Worm (Caenorhabditis elegans): ENCODE data around the gene sqst-4.

The sqst-4 gene

ce11 chrV:16488172-16488571 is at the start of gene sqst-4:
Gene sqst-4, plus strand, starts transcription at chrV:16488472.
- TF ChIP-seq dao-5 (tag; optimal IDR thresholded peaks at IDR 0.05), result no peak
- TF ChIP-seq him-1 (tag; optimal IDR thresholded peaks at IDR 0.05), result no peak
- TF ChIP-seq W03F9.2 (tag; optimal IDR thresholded peaks at IDR 0.05), result no peak

- TF ChIP-seq W03F9.2 (tag; optimal IDR thresholded peaks at IDR 0.05) (no peak), dao-5 (tag; optimal IDR thresholded peaks at IDR 0.05) (no peak), him-1 (tag; optimal IDR thresholded peaks at IDR 0.05) (no peak)
Measured at ce11 chrV:16443626-16444025, 44.6 kb upstream of the sqst-4 start, which contains the start of gene srh-141. Gene srh-141, plus strand, starts transcription at chrV:16443926.

- no peak for TF ChIP-seq dao-5 (tag; optimal IDR thresholded peaks at IDR 0.05)
- TF ChIP-seq W03F9.2 (tag; optimal IDR thresholded peaks at IDR 0.05), result no peak
- no peak for TF ChIP-seq him-1 (tag; optimal IDR thresholded peaks at IDR 0.05)
Measured at ce11 chrV:16445676-16446075, 42.6 kb upstream of the sqst-4 start, which contains the start of gene T08G3.6. Gene T08G3.6, plus strand, starts transcription at chrV:16445976.

ce11 chrV:16446191-16446590 is 42.1 kb upstream of the sqst-4 start:
- TF ChIP-seq dao-5 (tag; optimal IDR thresholded peaks at IDR 0.05) (no peak), him-1 (tag; optimal IDR thresholded peaks at IDR 0.05) (no peak), W03F9.2 (tag; optimal IDR thresholded peaks at IDR 0.05) (no peak)

- no peak for TF ChIP-seq W03F9.2 (tag; optimal IDR thresholded peaks at IDR 0.05)
- TF ChIP-seq dao-5 (tag; optimal IDR thresholded peaks at IDR 0.05), result no peak
- TF ChIP-seq him-1 (tag; optimal IDR thresholded peaks at IDR 0.05), result no peak
Measured at ce11 chrV:16447735-16448134, 40.5 kb upstream of the sqst-4 start, which contains the start of gene T08G3.13. Gene T08G3.13, plus strand, starts transcription at chrV:16448035.

ce11 chrV:16455065-16455464 is 33.2 kb upstream of the sqst-4 start, which contains the start of gene str-14:
Gene str-14, minus strand, starts transcription at chrV:16455165.
- TF ChIP-seq W03F9.2 (tag; optimal IDR thresholded peaks at IDR 0.05), result no peak
- no peak for TF ChIP-seq him-1 (tag; optimal IDR thresholded peaks at IDR 0.05)
- TF ChIP-seq dao-5 (tag; optimal IDR thresholded peaks at IDR 0.05), result no peak

- TF ChIP-seq dao-5 (tag; optimal IDR thresholded peaks at IDR 0.05) (no peak), him-1 (tag; optimal IDR thresholded peaks at IDR 0.05) (no peak)
Measured at ce11 chrV:16458714-16459113, 29.6 kb upstream of the sqst-4 start, which contains the start of gene str-15. Gene str-15, minus strand, starts transcription at chrV:16458814.

- TF ChIP-seq him-1 (tag; optimal IDR thresholded peaks at IDR 0.05) (no peak), W03F9.2 (tag; optimal IDR thresholded peaks at IDR 0.05) (no peak), dao-5 (tag; optimal IDR thresholded peaks at IDR 0.05) (no peak)
Measured at ce11 chrV:16459377-16459776, 28.9 kb upstream of the sqst-4 start.

- no peak for TF ChIP-seq him-1 (tag; optimal IDR thresholded peaks at IDR 0.05)
- TF ChIP-seq dao-5 (tag; optimal IDR thresholded peaks at IDR 0.05), result no peak
- no peak for TF ChIP-seq W03F9.2 (tag; optimal IDR thresholded peaks at IDR 0.05)
Measured at ce11 chrV:16460866-16461265, 27.4 kb upstream of the sqst-4 start, which contains the start of gene srh-142. Gene srh-142, minus strand, starts transcription at chrV:16460966.

ce11 chrV:16467840-16468239 is 20.4 kb upstream of the sqst-4 start, which contains the start of gene sru-44:
Gene sru-44, minus strand, starts transcription at chrV:16467940.
- TF ChIP-seq W03F9.2 (tag; optimal IDR thresholded peaks at IDR 0.05), result no peak
- TF ChIP-seq him-1 (tag; optimal IDR thresholded peaks at IDR 0.05), result no peak
- TF ChIP-seq dao-5 (tag; optimal IDR thresholded peaks at IDR 0.05), result no peak

ce11 chrV:16470916-16471315 is 17.4 kb upstream of the sqst-4 start, which contains the start of gene srh-138:
Gene srh-138, minus strand, starts transcription at chrV:16471016.
- TF ChIP-seq dao-5 (tag; optimal IDR thresholded peaks at IDR 0.05) (no peak), W03F9.2 (tag; optimal IDR thresholded peaks at IDR 0.05) (no peak)

- TF ChIP-seq W03F9.2 (tag; optimal IDR thresholded peaks at IDR 0.05), result no peak
- no peak for TF ChIP-seq dao-5 (tag; optimal IDR thresholded peaks at IDR 0.05)
- TF ChIP-seq him-1 (tag; optimal IDR thresholded peaks at IDR 0.05), result no peak
Measured at ce11 chrV:16471995-16472563, 16.2 kb upstream of the sqst-4 start, which contains the start of gene srw-35. Gene srw-35, plus strand, starts transcription at chrV:16472513.

- TF ChIP-seq him-1 (tag; optimal IDR thresholded peaks at IDR 0.05) (no peak), W03F9.2 (tag; optimal IDR thresholded peaks at IDR 0.05) (no peak), dao-5 (tag; optimal IDR thresholded peaks at IDR 0.05) (no peak)
Measured at ce11 chrV:16479275-16479674, 9.0 kb upstream of the sqst-4 start, which contains the start of gene T08G3.11. Gene T08G3.11, minus strand, starts transcription at chrV:16479375.

ce11 chrV:16480919-16481630 is 7.2 kb upstream of the sqst-4 start, which contains the start of the genes F57E7.4 and spig-6:
Gene F57E7.4, minus strand, starts transcription at chrV:16481019.
Gene spig-6, plus strand, starts transcription at chrV:16481580.
- TF ChIP-seq W03F9.2 (tag; optimal IDR thresholded peaks at IDR 0.05), result no peak
- TF ChIP-seq dao-5 (tag; optimal IDR thresholded peaks at IDR 0.05), result no peak
- TF ChIP-seq him-1 (tag; optimal IDR thresholded peaks at IDR 0.05), result no peak
